Fruit fly (Drosophila melanogaster) whole organism, prepupa: ENCODE results near the gene et.

Source experiments
- Blimp-1 ChIP-seq: fragments of 200-800 bp; sonication (Bioruptor generic); optimal IDR thresholded peaks from 3 replicates; lab custom pipeline; 2017; ENCODE audit warnings: missing biosample characterization, missing genetic modification characterization, mild to moderate bottlenecking, moderate library complexity, missing genetic modification reagents
- CG10631 ChIP-seq: fragments of 200-800 bp; sonication (Bioruptor generic); optimal IDR thresholded peaks from 2 replicates; lab custom pipeline; 2016; ENCODE audit warnings: missing biosample characterization, missing genetic modification characterization
- CG10669 ChIP-seq: fragments of 200-800 bp; sonication (Bioruptor generic); optimal IDR thresholded peaks from 3 replicates; lab custom pipeline; 2018; ENCODE audit warnings: missing biosample characterization, mild to moderate bottlenecking, missing genetic modification characterization, moderate library complexity
- CG11294 ChIP-seq: fragments of 200-800 bp; sonication (Bioruptor generic); IDR thresholded peaks from 2 replicates; pipeline ENCODE4 v1.3.6; 2022; ENCODE audit warnings: missing biosample characterization, missing genetic modification characterization
- CG11762 ChIP-seq: fragments of 200-800 bp; sonication (Bioruptor generic); optimal IDR thresholded peaks from 3 replicates; lab custom pipeline; 2016; ENCODE audit warnings: missing biosample characterization, missing genetic modification characterization; ENCODE audit not compliant: insufficient read depth
- CG15336 ChIP-seq: fragments of 200-800 bp; sonication (Bioruptor generic); IDR thresholded peaks from 2 replicates; pipeline ENCODE4 v1.3.6; 2022; ENCODE audit warnings: missing biosample characterization, missing genetic modification characterization
- CG1621 ChIP-seq: fragments of 200-800 bp; sonication (Bioruptor generic); optimal IDR thresholded peaks from 3 replicates; lab custom pipeline; 2018; ENCODE audit warnings: missing biosample characterization, mild to moderate bottlenecking, missing genetic modification characterization
- CG16779 ChIP-seq: fragments of 200-800 bp; sonication (Bioruptor generic); optimal IDR thresholded peaks from 3 replicates; lab custom pipeline; 2017; ENCODE audit warnings: missing biosample characterization, mild to moderate bottlenecking, missing genetic modification characterization
- CG3032 ChIP-seq: fragments of 200-800 bp; optimal IDR thresholded peaks from 2 replicates; lab custom pipeline; 2019; ENCODE audit warnings: missing biosample characterization, mild to moderate bottlenecking, missing genetic modification characterization, moderate library complexity
- CG31627 ChIP-seq: fragments of 200-800 bp; sonication (Bioruptor generic); optimal IDR thresholded peaks from 3 replicates; lab custom pipeline; 2016; ENCODE audit warnings: missing biosample characterization, missing genetic modification characterization
- CG32006 ChIP-seq: fragments of 200-800 bp; sonication (Bioruptor generic); optimal IDR thresholded peaks from 3 replicates; lab custom pipeline; 2017; ENCODE audit warnings: missing biosample characterization, mild to moderate bottlenecking, missing genetic modification characterization
- CG3919 ChIP-seq: fragments of 200-800 bp; sonication (Bioruptor generic); optimal IDR thresholded peaks from 3 replicates; lab custom pipeline; 2016; ENCODE audit warnings: missing biosample characterization, missing genetic modification characterization
- CG6163 ChIP-seq: fragments of 200-800 bp; sonication (Bioruptor generic); IDR thresholded peaks from 3 replicates; pipeline ENCODE4 v1.3.6; 2022; ENCODE audit warnings: missing biosample characterization, missing genetic modification characterization
- CG6276 ChIP-seq: fragments of 200-800 bp; sonication (Bioruptor generic); optimal IDR thresholded peaks from 2 replicates; lab custom pipeline; 2017; ENCODE audit warnings: missing biosample characterization, mild to moderate bottlenecking, missing genetic modification characterization
- CG6792 ChIP-seq: fragments of 200-800 bp; sonication (Bioruptor generic); optimal IDR thresholded peaks from 3 replicates; lab custom pipeline; 2016; ENCODE audit warnings: missing biosample characterization, missing genetic modification characterization
- CG6808 ChIP-seq: fragments of 200-800 bp; sonication (Bioruptor generic); optimal IDR thresholded peaks from 3 replicates; lab custom pipeline; 2017; ENCODE audit warnings: missing biosample characterization, missing genetic modification characterization, mild to moderate bottlenecking, moderate library complexity, missing genetic modification reagents
- CG6854 ChIP-seq: fragments of 200-800 bp; sonication (Bioruptor generic); optimal IDR thresholded peaks from 2 replicates; lab custom pipeline; 2017; ENCODE audit warnings: missing biosample characterization, mild to moderate bottlenecking, missing genetic modification characterization
- CG7368 ChIP-seq: fragments of 200-800 bp; sonication (Bioruptor generic); optimal IDR thresholded peaks from 3 replicates; lab custom pipeline; 2016; ENCODE audit warnings: missing biosample characterization, missing genetic modification characterization
- CG8319 ChIP-seq: fragments of 200-800 bp; sonication (Bioruptor generic); optimal IDR thresholded peaks from 3 replicates; lab custom pipeline; 2016; ENCODE audit warnings: missing biosample characterization, missing genetic modification characterization
- CG8632 ChIP-seq: fragments of 200-800 bp; sonication (Bioruptor generic); optimal IDR thresholded peaks from 3 replicates; lab custom pipeline; 2016; ENCODE audit warnings: missing biosample characterization, missing genetic modification characterization
- CG9139 ChIP-seq: fragments of 200-800 bp; sonication (Bioruptor generic); optimal IDR thresholded peaks from 3 replicates; lab custom pipeline; 2017; ENCODE audit warnings: missing biosample characterization, mild to moderate bottlenecking, missing genetic modification characterization
- Eip75B ChIP-seq: fragments of 200-800 bp; sonication (Bioruptor generic); optimal IDR thresholded peaks from 3 replicates; lab custom pipeline; 2016; ENCODE audit warnings: missing biosample characterization, missing genetic modification characterization
- Eip78C ChIP-seq: fragments of 200-800 bp; sonication (Bioruptor generic); peaks from one replicate; lab custom pipeline; 2016; ENCODE audit warnings: missing biosample characterization, missing genetic modification characterization
- Ets96B ChIP-seq: fragments of 200-800 bp; optimal IDR thresholded peaks from 2 replicates; lab custom pipeline; 2019; ENCODE audit warnings: missing biosample characterization, mild to moderate bottlenecking, missing genetic modification characterization, moderate library complexity
- Gug ChIP-seq: fragments of 200-800 bp; sonication (Bioruptor generic); IDR thresholded peaks from 2 replicates; pipeline ENCODE4 v1.3.6; 2022; ENCODE audit warnings: missing biosample characterization, missing genetic modification characterization
- Hr38 ChIP-seq: sonication (Bioruptor generic); optimal IDR thresholded peaks from 2 replicates; lab custom pipeline; 2016; ENCODE audit warnings: missing biosample characterization, missing genetic modification characterization
- Hr39 ChIP-seq: fragments of 200-800 bp; sonication (Bioruptor generic); optimal IDR thresholded peaks from 2 replicates; lab custom pipeline; 2016; ENCODE audit warnings: missing biosample characterization, missing genetic modification characterization
- Hr4 ChIP-seq: fragments of 200-800 bp; sonication (Bioruptor generic); optimal IDR thresholded peaks from 3 replicates; lab custom pipeline; 2016; ENCODE audit warnings: missing biosample characterization, missing genetic modification characterization
- Lpt ChIP-seq: fragments of 200-800 bp; sonication (Bioruptor generic); optimal IDR thresholded peaks from 3 replicates; lab custom pipeline; 2016; ENCODE audit warnings: missing biosample characterization, missing genetic modification characterization
- OdsH ChIP-seq: fragments of 200-800 bp; sonication (Bioruptor generic); optimal IDR thresholded peaks from 3 replicates; lab custom pipeline; 2016; ENCODE audit warnings: missing biosample characterization, missing genetic modification characterization
- Sox14 ChIP-seq: fragments of 200-800 bp; sonication (Bioruptor generic); optimal IDR thresholded peaks from 3 replicates; lab custom pipeline; 2016; ENCODE audit warnings: missing biosample characterization, missing genetic modification characterization
- achi ChIP-seq: fragments of 200-800 bp; sonication (Bioruptor generic); optimal IDR thresholded peaks from 3 replicates; lab custom pipeline; 2016; ENCODE audit warnings: missing biosample characterization, missing genetic modification characterization
- cyc ChIP-seq: fragments of 200-800 bp; sonication (Bioruptor generic); optimal IDR thresholded peaks from 3 replicates; lab custom pipeline; 2016; ENCODE audit warnings: missing biosample characterization, missing genetic modification characterization
- dac ChIP-seq: fragments of 200-800 bp; sonication (Bioruptor generic); optimal IDR thresholded peaks from 2 replicates; lab custom pipeline; 2017; ENCODE audit warnings: missing biosample characterization, mild to moderate bottlenecking, missing genetic modification characterization
- dsx ChIP-seq: fragments of 200-800 bp; optimal IDR thresholded peaks from 3 replicates; lab custom pipeline; 2019; ENCODE audit warnings: missing biosample characterization, mild to moderate bottlenecking, missing genetic modification characterization, moderate library complexity; ENCODE audit not compliant: poor library complexity, severe bottlenecking
- eg ChIP-seq: fragments of 200-800 bp; sonication (Bioruptor generic); IDR thresholded peaks from 3 replicates; pipeline ENCODE4 v1.3.6; 2022; ENCODE audit warnings: missing biosample characterization, missing genetic modification characterization
- esn ChIP-seq: fragments of 200-800 bp; sonication (Bioruptor generic); optimal IDR thresholded peaks from 2 replicates; lab custom pipeline; 2016; ENCODE audit warnings: missing biosample characterization, mild to moderate bottlenecking, missing genetic modification characterization, moderate library complexity
- fd85E ChIP-seq: fragments of 200-800 bp; sonication (Bioruptor generic); optimal IDR thresholded peaks from 3 replicates; lab custom pipeline; 2016; ENCODE audit warnings: missing biosample characterization, missing genetic modification characterization
- fkh ChIP-seq: fragments of 200-800 bp; sonication (Bioruptor generic); optimal IDR thresholded peaks from 3 replicates; lab custom pipeline; 2017; ENCODE audit warnings: missing biosample characterization, mild to moderate bottlenecking, missing genetic modification characterization, moderate library complexity
- lz ChIP-seq: fragments of 200-800 bp; sonication (Bioruptor generic); optimal IDR thresholded peaks from 3 replicates; lab custom pipeline; 2016; ENCODE audit warnings: missing biosample characterization, missing genetic modification characterization
- net ChIP-seq: fragments of 200-800 bp; sonication (Bioruptor generic); optimal IDR thresholded peaks from 3 replicates; lab custom pipeline; 2016; ENCODE audit warnings: missing biosample characterization, missing genetic modification characterization
- pdm3 ChIP-seq: fragments of 200-800 bp; sonication (Bioruptor generic); optimal IDR thresholded peaks from 3 replicates; lab custom pipeline; 2016; ENCODE audit warnings: missing biosample characterization, missing genetic modification characterization
- salr ChIP-seq, 2 experiments: fragments of 200-800 bp; sonication (Bioruptor generic); optimal IDR thresholded peaks; 3 replicates each; lab custom pipeline; 2016 to 2018; ENCODE audit warnings: missing biosample characterization in 2 of 2, missing genetic modification characterization in 2 of 2, mild to moderate bottlenecking in 1 of 2
- ss ChIP-seq, 2 experiments: fragments of 200-800 bp; sonication (Bioruptor generic); optimal IDR thresholded peaks; 2 replicates in 1 of 2; 3 replicates in 1 of 2; lab custom pipeline; 2017 to 2018; ENCODE audit warnings: mild to moderate bottlenecking in 2 of 2, missing biosample characterization in 2 of 2, missing genetic modification characterization in 2 of 2, moderate library complexity in 1 of 2
- svp ChIP-seq: fragments of 200-800 bp; sonication (Bioruptor generic); peaks from one replicate; lab custom pipeline; 2016; ENCODE audit warnings: missing biosample characterization, missing genetic modification characterization
- topi ChIP-seq: fragments of 200-800 bp; sonication (Bioruptor generic); optimal IDR thresholded peaks from 3 replicates; lab custom pipeline; 2016; ENCODE audit warnings: missing biosample characterization, missing genetic modification characterization
- vri ChIP-seq: fragments of 200-800 bp; sonication (Bioruptor generic); optimal IDR thresholded peaks from 3 replicates; lab custom pipeline; 2016; ENCODE audit warnings: missing biosample characterization, mild to moderate bottlenecking, missing genetic modification characterization

The et gene

dm6 chrX:19637434-19638327 lies 38.0 kb downstream of the et start (continued):
- TF ChIP-seq CG10669 (GFP tag; lab: Kevin White, UChicago) (no peak), CG32006 (GFP tag; lab: Kevin White, UChicago) (no peak), CG6792 (GFP tag; lab: Kevin White, UChicago) (no peak), achi (GFP tag; lab: Kevin White, UChicago) (no peak), OdsH (GFP tag; lab: Kevin White, UChicago) (no peak), Lpt (GFP tag; lab: Kevin White, UChicago) (no peak), CG10631 (no peak), fd85E (no peak), Ets96B (tag; lab: Kevin White, UChicago) (no peak), CG8632 (no peak), Hr39 (GFP tag; lab: Kevin White, UChicago) (no peak), CG3919 (no peak), CG6808 (peak; percentile 15), CG16779 (tag; lab: Kevin White, UChicago) (peak; percentile 30), CG3032 (tag; lab: Kevin White, UChicago) (no peak), dac (GFP tag; lab: Kevin White, UChicago) (no peak), Sox14 (GFP tag; lab: Kevin White, UChicago) (no peak), CG9139 (GFP tag; lab: Kevin White, UChicago) (no peak), Gug (GFP tag; lab: Robert Waterston, UW) (no peak), salr (GFP tag; optimal IDR thresholded peaks at IDR 0.05; lab: Kevin White, UChicago) (no peak), eg (GFP tag; lab: Robert Waterston, UW) (0 out of 3 replicates have a peak, but pooled peaks have one; percentile 6), Blimp-1 (GFP tag; lab: Kevin White, UChicago) (no peak), CG7368 (no peak), Hr4 (GFP tag; lab: Kevin White, UChicago) (no peak), CG11762 (GFP tag; lab: Kevin White, UChicago) (no peak), esn (no peak), Eip75B (GFP tag; lab: Kevin White, UChicago) (peak; percentile 19), lz (GFP tag; lab: Kevin White, UChicago) (no peak), Hr38 (GFP tag; lab: Kevin White, UChicago) (no peak), net (GFP tag; lab: Kevin White, UChicago) (peak; percentile 14), topi (GFP tag; lab: Kevin White, UChicago) (no peak), CG6854 (GFP tag; lab: Kevin White, UChicago) (no peak), CG8319 (GFP tag; lab: Kevin White, UChicago) (no peak), vri (GFP tag; lab: Kevin White, UChicago) (no peak), CG11294 (GFP tag; lab: Robert Waterston, UW) (no peak), dsx (GFP tag; lab: Kevin White, UChicago) (no peak)

- TF ChIP-seq eg (GFP tag; lab: Robert Waterston, UW) (peak; percentile 45; the same call in 1 of the 3 replicates), cyc (GFP tag; lab: Kevin White, UChicago) (peak; percentile 8), CG6163 (GFP tag; lab: Robert Waterston, UW) (peak; percentile 48; the same call in 2 of the 3 replicates), CG15336 (0 out of 2 replicates have a peak, but pooled peaks have one; percentile 12), CG6854 (GFP tag; lab: Kevin White, UChicago) (peak; percentile 22), lz (GFP tag; lab: Kevin White, UChicago) (peak; percentile 16), vri (GFP tag; lab: Kevin White, UChicago) (peak; percentile 35), CG7368 (no peak), pdm3 (no peak), CG11294 (GFP tag; lab: Robert Waterston, UW) (no peak), svp (GFP tag; lab: Kevin White, UChicago) (no peak), CG6276 (GFP tag; lab: Kevin White, UChicago) (no peak), CG3919 (peak; percentile 13), net (GFP tag; lab: Kevin White, UChicago) (peak; percentile 43), ss (GFP tag; optimal IDR thresholded peaks at IDR 0.05; lab: Kevin White, UChicago) (peak; percentile 16 to 58), fkh (GFP tag; lab: Kevin White, UChicago) (peak; percentile 30), CG9139 (GFP tag; lab: Kevin White, UChicago) (no peak), CG31627 (GFP tag; lab: Kevin White, UChicago) (no peak), CG1621 (tag; lab: Kevin White, UChicago) (peak; percentile 30), CG3032 (tag; lab: Kevin White, UChicago) (peak; percentile 6), Eip75B (GFP tag; lab: Kevin White, UChicago) (no peak), topi (GFP tag; lab: Kevin White, UChicago) (peak; percentile 3), Eip78C (GFP tag; lab: Kevin White, UChicago) (peak; percentile 57), Sox14 (GFP tag; lab: Kevin White, UChicago) (peak; percentile 12), esn (peak; percentile 31)
Observed at dm6 chrX:19637002-19637420, 38.7 kb downstream of the et start.
